Fruit fly (Drosophila melanogaster) Kc167 (cell line): ENCODE measurements around the gene scrt.

Source experiments
- Myc ChIP-seq: fragments of >200 bp; optimal IDR thresholded peaks from 2 replicates; lab custom pipeline; 2017; ENCODE audit warnings: missing external identifiers
- h ChIP-seq: fragments of >200 bp; optimal IDR thresholded peaks from 3 replicates; lab custom pipeline; 2018; ENCODE audit warnings: missing external identifiers
- psq ChIP-seq: fragments of >200 bp; optimal IDR thresholded peaks from 2 replicates; lab custom pipeline; 2017; ENCODE audit warnings: missing external identifiers

- TF ChIP-seq psq (lab: Kevin White, UChicago) (no peak), h (no peak), Myc (lab: Kevin White, UChicago) (no peak)
Observed at dm6 chr3L:3952468-3952867, 31.2 kb upstream of the scrt start, which contains the start of gene CG14984.
